Fruit fly (Drosophila melanogaster): Measurements from ENCODE around the gene Mob2.

The Mob2 gene

DNA sequence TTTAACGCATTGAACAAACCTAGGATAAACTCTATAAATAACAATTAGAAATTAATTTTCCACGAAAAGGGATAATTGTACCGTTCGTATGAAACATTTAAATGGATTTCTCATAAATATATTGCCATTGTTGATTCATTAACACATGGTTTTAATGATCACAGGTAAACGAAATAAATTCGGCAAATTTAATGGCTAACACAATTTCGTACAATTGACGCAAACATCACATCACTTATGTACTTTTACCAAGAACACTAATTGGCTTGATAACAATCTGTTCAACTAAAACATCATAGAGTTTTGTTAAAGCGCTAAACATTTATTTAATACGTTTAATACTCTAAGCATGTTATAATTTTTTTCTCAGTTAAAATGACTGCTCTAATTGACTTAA lies 8.4 kb downstream of the Mob2 start:
- no peak for TF ChIP-seq stc (GFP tag; IDR thresholded peaks at IDR 0.05)
- peak; percentile 98 for TF ChIP-seq CG4424 (GFP tag; optimal IDR thresholded peaks at IDR 0.05)
- TF ChIP-seq slou (GFP tag; optimal IDR thresholded peaks at IDR 0.05), result no peak

- TF ChIP-seq CG17361 (GFP tag; IDR thresholded peaks at IDR 0.05), result peak; percentile 29; the same call in 1 of the 3 replicates
- no peak for TF ChIP-seq CG11093 (GFP tag; IDR thresholded peaks at IDR 0.05)
- TF ChIP-seq CG7928 (GFP tag; optimal IDR thresholded peaks at IDR 0.05), result no peak
- peak; percentile 1 for TF ChIP-seq CG3407 (GFP tag; optimal IDR thresholded peaks at IDR 0.05)
- TF ChIP-seq Ada2b (GFP tag; IDR thresholded peaks at IDR 0.05), result no peak
- no peak for TF ChIP-seq CG5953 (GFP tag; IDR thresholded peaks at IDR 0.05)
- TF ChIP-seq CG8944 (GFP tag; optimal IDR thresholded peaks at IDR 0.05), result no peak
- TF ChIP-seq Pdp1 (GFP tag; optimal IDR thresholded peaks at IDR 0.05), result no peak
- TF ChIP-seq Dref (GFP tag; IDR thresholded peaks at IDR 0.05), result no peak
- TF ChIP-seq row (GFP tag; IDR thresholded peaks at IDR 0.05), result no peak; the same call in 2 of the 3 replicates
- TF ChIP-seq gsb-n (tag; optimal IDR thresholded peaks at IDR 0.05), result peak; percentile 14
- no peak; the same call in 2 of the 3 replicates for TF ChIP-seq HLH4C (GFP tag; IDR thresholded peaks at IDR 0.05; ENCODE audit: partially characterized antibody)
- TF ChIP-seq ham (GFP tag; IDR thresholded peaks at IDR 0.05), result no peak
- TF ChIP-seq fd3F (GFP tag; optimal IDR thresholded peaks at IDR 0.05), result no peak
- peak; percentile 74 for TF ChIP-seq psq (GFP tag; optimal IDR thresholded peaks at IDR 0.05)
- TF ChIP-seq Six4 (GFP tag; optimal IDR thresholded peaks at IDR 0.05), result no peak
- no peak for TF ChIP-seq CG1602 (GFP tag; optimal IDR thresholded peaks at IDR 0.05)
- TF ChIP-seq sug (tag; optimal IDR thresholded peaks at IDR 0.05), result peak; percentile 50
- no peak for TF ChIP-seq zfh2 (GFP tag; optimal IDR thresholded peaks at IDR 0.05)
- no peak for TF ChIP-seq CG8281 (tag; optimal IDR thresholded peaks at IDR 0.05)
- TF ChIP-seq sr (GFP tag; IDR thresholded peaks at IDR 0.05), result peak; percentile 60; the same call in 2 of the 3 replicates
- TF ChIP-seq CG12155 (GFP tag; optimal IDR thresholded peaks at IDR 0.05), result peak; percentile 25
- no peak for TF ChIP-seq sens-2 (GFP tag; IDR thresholded peaks at IDR 0.05)
- TF ChIP-seq toy (GFP tag; IDR thresholded peaks at IDR 0.05), result 0 out of 2 replicates have a peak, but pooled peaks have one; percentile 6
- no peak for TF ChIP-seq luna (GFP tag; optimal IDR thresholded peaks at IDR 0.05)
- TF ChIP-seq GATAe (GFP tag; conservative IDR thresholded peaks at IDR 0.05), result no peak
- TF ChIP-seq CG18619 (GFP tag; optimal IDR thresholded peaks at IDR 0.05), result no peak
- TF ChIP-seq pita (GFP tag; optimal IDR thresholded peaks at IDR 0.05), result no peak
- no peak for TF ChIP-seq jigr1 (GFP tag; IDR thresholded peaks at IDR 0.05)
- TF ChIP-seq CG2889 (GFP tag; IDR thresholded peaks at IDR 0.05), result no peak
- no peak for TF ChIP-seq Nf-YA (GFP tag; IDR thresholded peaks at IDR 0.05)
- no peak for TF ChIP-seq Hey (tag; optimal IDR thresholded peaks at IDR 0.05)
- no peak for TF ChIP-seq CG8388 (GFP tag; optimal IDR thresholded peaks at IDR 0.05)
- no peak for TF ChIP-seq lmd (GFP tag; IDR thresholded peaks at IDR 0.05)
- no peak for TF ChIP-seq CG10565 (GFP tag; optimal IDR thresholded peaks at IDR 0.05)
- no peak for TF ChIP-seq Ets65A (GFP tag)
- no peak for TF ChIP-seq CG10321 (GFP tag; IDR thresholded peaks at IDR 0.05)
- TF ChIP-seq CG2199 (GFP tag; IDR thresholded peaks at IDR 0.05), result peak; percentile 74; the same call in 1 of the 3 replicates
- 0 out of 3 replicates have a peak, but pooled peaks have one; percentile 38 for TF ChIP-seq Dbx (GFP tag; IDR thresholded peaks at IDR 0.05)
- TF ChIP-seq Fer2 (tag; optimal IDR thresholded peaks at IDR 0.05), result no peak
- no peak for TF ChIP-seq CoRest (tag; optimal IDR thresholded peaks at IDR 0.05)
- no peak for TF ChIP-seq tll (GFP tag; optimal IDR thresholded peaks at IDR 0.05)
- TF ChIP-seq CG16813 (GFP tag; IDR thresholded peaks at IDR 0.05; ENCODE audit: partially characterized antibody), result no peak; the same call in 2 of the 3 replicates
- no peak for TF ChIP-seq CG33213 (GFP tag; optimal IDR thresholded peaks at IDR 0.05)
- TF ChIP-seq CG1529 (GFP tag; optimal IDR thresholded peaks at IDR 0.05), result peak; percentile 32
- TF ChIP-seq CG16815 (GFP tag; optimal IDR thresholded peaks at IDR 0.05), result no peak
Measured at dm6 chr3L:11552996-11553671, 8.9 kb downstream of the Mob2 start.

All from whole organism, embryonic.